Worm (Caenorhabditis elegans) whole organism, young adult: Measurements from ENCODE around the gene hpo-36.

Source experiments
- F49E8.2 ChIP-seq: sonication (generic microtip); optimal IDR thresholded peaks from 3 replicates; lab custom pipeline; 2017; ENCODE audit warnings: missing genetic modification characterization, mild to moderate bottlenecking, missing compliant biosample characterization, antibody characterized with exemption, moderate library complexity; ENCODE audit not compliant: insufficient read depth
- attf-5 ChIP-seq: fragments of 200-800 bp; sonication (Bioruptor generic); optimal IDR thresholded peaks from 2 replicates; lab custom pipeline; 2018; ENCODE audit warnings: mild to moderate bottlenecking, missing genetic modification characterization, missing compliant biosample characterization
- ekl-4 ChIP-seq: fragments of 200-800 bp; sonication (Bioruptor generic); IDR thresholded peaks from 2 replicates; pipeline ENCODE4 v1.3.6; 2022; ENCODE audit warnings: missing genetic modification reagents, missing genetic modification characterization, missing compliant biosample characterization
- pha-4 ChIP-seq: fragments of 150-350 bp; sonication (generic microtip); optimal IDR thresholded peaks from 2 replicates; lab custom pipeline; 2014; ENCODE audit warnings: missing biosample characterization, missing genetic modification reagents, missing genetic modification characterization
- snpc-1.1 ChIP-seq: sonication (generic microtip); optimal IDR thresholded peaks from 2 replicates; lab custom pipeline; 2017; ENCODE audit warnings: missing genetic modification characterization, mild to moderate bottlenecking, missing compliant biosample characterization, antibody characterized with exemption, moderate library complexity, missing genotype, missing genetic modification reagents; ENCODE audit not compliant: insufficient read depth
- unc-62 ChIP-seq: fragments of 150-350 bp; optimal IDR thresholded peaks from 2 replicates; lab custom pipeline; 2014; ENCODE audit warnings: missing biosample characterization, missing genetic modification reagents, missing genetic modification characterization

- TF ChIP-seq snpc-1.1, result no peak
- TF ChIP-seq pha-4 (tag; lab: Kevin White, UChicago), result no peak
- TF ChIP-seq ekl-4, result no peak
- TF ChIP-seq F49E8.2 (tag; lab: Kevin White, UChicago), result no peak
- TF ChIP-seq attf-5 (GFP tag; lab: Kevin White, UChicago), result no peak
- TF ChIP-seq unc-62 (GFP tag; lab: Kevin White, UChicago), result no peak
Observed at ce11 chrV:3760839-3761238, 21.6 kb upstream of the hpo-36 start, which contains the start of gene oac-55.
